Worm (Caenorhabditis elegans) whole organism, young adult: ENCODE measurements around the gene B0280.11.

Source experiments
- B0019.2 ChIP-seq: fragments of 200-800 bp; sonication (Bioruptor generic); conservative IDR thresholded peaks from 2 replicates; pipeline ENCODE4 v1.3.6; 2022; ENCODE audit warnings: missing genetic modification reagents, missing genetic modification characterization, missing compliant biosample characterization
- B0035.1 ChIP-seq: sonication (generic microtip); optimal IDR thresholded peaks from 2 replicates; lab custom pipeline; 2016; ENCODE audit warnings: missing genetic modification characterization, mild to moderate bottlenecking, missing compliant biosample characterization, missing genotype, missing genetic modification reagents
- C06A6.2 ChIP-seq: fragments of 200-800 bp; sonication (Bioruptor generic); conservative IDR thresholded peaks from 2 replicates; pipeline ENCODE4 v1.3.6; 2022; ENCODE audit warnings: missing genetic modification characterization, missing compliant biosample characterization
- ccch-3 ChIP-seq: fragments of 200-800 bp; sonication (Bioruptor generic); optimal IDR thresholded peaks from 2 replicates; lab custom pipeline; 2018; ENCODE audit warnings: mild to moderate bottlenecking, missing genetic modification characterization, missing compliant biosample characterization
- dpff-1 ChIP-seq: sonication (generic microtip); optimal IDR thresholded peaks from 2 replicates; lab custom pipeline; 2017; ENCODE audit warnings: mild to moderate bottlenecking, missing genetic modification characterization, missing compliant biosample characterization
- ets-4 ChIP-seq: fragments of 200-800 bp; sonication (Bioruptor generic); optimal IDR thresholded peaks from 2 replicates; lab custom pipeline; 2018; ENCODE audit warnings: mild to moderate bottlenecking, missing genetic modification characterization, missing compliant biosample characterization
- lin-35 ChIP-seq, 3 experiments: fragments of 150-350 bp in 2 of 3; sonication (generic microtip) in 1 of 3; optimal IDR thresholded peaks; 2 replicates each; lab custom pipeline; 2014 to 2018; ENCODE audit warnings: missing biosample characterization in 3 of 3, missing genetic modification characterization in 3 of 3, missing genetic modification reagents in 3 of 3
- nfya-1 ChIP-seq: sonication (generic microtip); optimal IDR thresholded peaks from 2 replicates; lab custom pipeline; 2017; ENCODE audit warnings: antibody characterized with exemption, missing compliant biosample characterization, missing genetic modification characterization, borderline replicate concordance; ENCODE audit not compliant: insufficient read depth
- snpc-4 ChIP-seq, 5 experiments: fragments of 150-350 bp in 1 of 5; sonication (generic microtip) in 4 of 5; optimal IDR thresholded peaks; 2 replicates each; lab custom pipeline; 2014 to 2018; ENCODE audit warnings: missing genetic modification characterization in 5 of 5, missing biosample characterization in 3 of 5, antibody characterized with exemption in 2 of 5, mild to moderate bottlenecking in 2 of 5, missing compliant biosample characterization in 2 of 5, missing genotype in 2 of 5, moderate library complexity in 2 of 5, missing genetic modification reagents in 1 of 5
- zim-3 ChIP-seq: sonication (generic microtip); optimal IDR thresholded peaks from 2 replicates; lab custom pipeline; 2017; ENCODE audit warnings: mild to moderate bottlenecking, missing genetic modification characterization, moderate library complexity, missing compliant biosample characterization
- ztf-22 ChIP-seq: fragments of 200-800 bp; sonication (Bioruptor generic); optimal IDR thresholded peaks from 2 replicates; lab custom pipeline; 2018; ENCODE audit warnings: mild to moderate bottlenecking, missing genetic modification characterization, moderate library complexity, missing compliant biosample characterization
- ztf-3 ChIP-seq: fragments of 200-800 bp; sonication (Bioruptor generic); optimal IDR thresholded peaks from 2 replicates; lab custom pipeline; 2018; ENCODE audit warnings: mild to moderate bottlenecking, missing genetic modification characterization, missing compliant biosample characterization

- no peak for TF ChIP-seq nfya-1 (tag; lab: Kevin White, UChicago)
- no peak for TF ChIP-seq lin-35 (GFP tag; optimal IDR thresholded peaks at IDR 0.05; lab: Kevin White, UChicago)
- no peak for TF ChIP-seq ccch-3 (GFP tag; lab: Kevin White, UChicago)
- TF ChIP-seq zim-3 (tag; lab: Kevin White, UChicago) = no peak
- no peak for TF ChIP-seq snpc-4 (GFP tag; optimal IDR thresholded peaks at IDR 0.05; lab: Kevin White, UChicago)
- no peak for TF ChIP-seq snpc-4 (tag; optimal IDR thresholded peaks at IDR 0.05; lab: Kevin White, UChicago)
- no peak for TF ChIP-seq ets-4
- TF ChIP-seq ztf-3 (GFP tag; lab: Kevin White, UChicago) = no peak
- no peak for TF ChIP-seq C06A6.2
- TF ChIP-seq B0035.1 (tag; lab: Kevin White, UChicago) = no peak
- TF ChIP-seq B0019.2 (GFP tag; lab: Robert Waterston, UW) = no peak
- no peak for TF ChIP-seq dpff-1 (tag; lab: Kevin White, UChicago)
- no peak for TF ChIP-seq ztf-22 (GFP tag; lab: Kevin White, UChicago)
Measured at ce11 chrIII:7090545-7090944, 47.5 kb downstream of the B0280.11 start, which contains the start of gene ZK418.10.
